Fruit fly (Drosophila melanogaster): ENCODE data around the gene GNBP2.
A peak's percentile ranks its signal among the peaks of the same experiment; 100 is the strongest.

The GNBP2 gene

dm6 chr3L:18675363-18675866, at the start of gene GNBP2, which contains the start of gene GNBP1:
Gene GNBP2, minus strand, starts transcription at chr3L:18675413.
Gene GNBP1, plus strand, starts transcription at chr3L:18675800.
- TF ChIP-seq CTCF (optimal IDR thresholded peaks at IDR 0.05) (no peak), CG8478 (optimal IDR thresholded peaks at IDR 0.05) (no peak)

- TF ChIP-seq CTCF (optimal IDR thresholded peaks at IDR 0.05) (no peak), CG8478 (optimal IDR thresholded peaks at IDR 0.05) (no peak)
Observed at dm6 chr3L:18723172-18723571, 48.0 kb upstream of the GNBP2 start, which contains the start of gene CG12477. Gene CG12477, minus strand, starts transcription at chr3L:18723272.

- no peak for TF ChIP-seq CG8478 (optimal IDR thresholded peaks at IDR 0.05)
- TF ChIP-seq CTCF (optimal IDR thresholded peaks at IDR 0.05): no peak
Observed at dm6 chr3L:18698312-18698711, 23.1 kb upstream of the GNBP2 start, which contains the start of gene Dic4. Gene Dic4, minus strand, starts transcription at chr3L:18698412.

dm6 chr3L:18693887-18694286, 18.7 kb upstream of the GNBP2 start, which contains the start of gene CG6893:
Gene CG6893, plus strand, starts transcription at chr3L:18694187.
- TF ChIP-seq CG8478 (optimal IDR thresholded peaks at IDR 0.05): no peak
- TF ChIP-seq CTCF (optimal IDR thresholded peaks at IDR 0.05): no peak

dm6 chr3L:18686220-18686801, 11.1 kb upstream of the GNBP2 start, which contains the start of gene Cyp12c1:
Gene Cyp12c1, minus strand, starts transcription at chr3L:18686319.
- TF ChIP-seq CTCF (optimal IDR thresholded peaks at IDR 0.05): no peak
- TF ChIP-seq CG8478 (optimal IDR thresholded peaks at IDR 0.05): no peak

dm6 chr3L:18683846-18684245, 8.6 kb upstream of the GNBP2 start, which contains the start of gene Chmp1:
Gene Chmp1, minus strand, starts transcription at chr3L:18684061.
- TF ChIP-seq CTCF (optimal IDR thresholded peaks at IDR 0.05) (no peak), CG8478 (optimal IDR thresholded peaks at IDR 0.05) (no peak)

dm6 chr3L:18681550-18682217, 6.5 kb upstream of the GNBP2 start, which contains the start of the genes Sgf11 and CG32202:
Gene Sgf11, minus strand, starts transcription at chr3L:18681836.
Gene CG32202, plus strand, starts transcription at chr3L:18682184.
- no peak for TF ChIP-seq CG8478 (optimal IDR thresholded peaks at IDR 0.05)
- TF ChIP-seq CTCF (optimal IDR thresholded peaks at IDR 0.05): no peak

dm6 chr3L:18672986-18673633, 2.1 kb downstream of the GNBP2 start, which contains the start of gene Capr:
Gene Capr, minus strand, starts transcription at chr3L:18673324.
- peak; percentile 37 to 46 for TF ChIP-seq CTCF (optimal IDR thresholded peaks at IDR 0.05)
- TF ChIP-seq CG8478 (optimal IDR thresholded peaks at IDR 0.05): no peak

dm6 chr3L:18672203-18672602, 3.0 kb downstream of the GNBP2 start:
- TF ChIP-seq CTCF (optimal IDR thresholded peaks at IDR 0.05) (no peak), CG8478 (optimal IDR thresholded peaks at IDR 0.05) (no peak)

dm6 chr3L:18669874-18670273, 5.3 kb downstream of the GNBP2 start:
- TF ChIP-seq CTCF (optimal IDR thresholded peaks at IDR 0.05) (no peak), CG8478 (optimal IDR thresholded peaks at IDR 0.05) (no peak)

dm6 chr3L:18667115-18667514, 8.1 kb downstream of the GNBP2 start, which contains the start of gene CG42495:
Gene CG42495, plus strand, starts transcription at chr3L:18667361.
- no peak for TF ChIP-seq CG8478 (optimal IDR thresholded peaks at IDR 0.05)
- TF ChIP-seq CTCF (optimal IDR thresholded peaks at IDR 0.05): peak; percentile 85 to 92

dm6 chr3L:18665594-18665993, 9.6 kb downstream of the GNBP2 start:
- no peak for TF ChIP-seq CG8478 (optimal IDR thresholded peaks at IDR 0.05)
- no peak for TF ChIP-seq CTCF (optimal IDR thresholded peaks at IDR 0.05)

- TF ChIP-seq CTCF (optimal IDR thresholded peaks at IDR 0.05) (no peak), CG8478 (optimal IDR thresholded peaks at IDR 0.05) (no peak)
Observed at dm6 chr3L:18653737-18654136, 21.5 kb downstream of the GNBP2 start.

- no peak for TF ChIP-seq CG8478 (optimal IDR thresholded peaks at IDR 0.05)
Observed at dm6 chr3L:18643222-18643621, 32.0 kb downstream of the GNBP2 start.

All from S2 (cell line).